Worm (Caenorhabditis elegans) whole organism, young adult: ENCODE results near the gene C40H1.8.

Source experiments
- B0261.1 ChIP-seq: sonication (generic microtip); optimal IDR thresholded peaks from 2 replicates; lab custom pipeline; 2016; ENCODE audit warnings: mild to moderate bottlenecking, missing genetic modification characterization, moderate library complexity, missing compliant biosample characterization
- F52B5.7 ChIP-seq: sonication (generic microtip); optimal IDR thresholded peaks from 2 replicates; lab custom pipeline; 2016; ENCODE audit warnings: mild to moderate bottlenecking, missing genetic modification characterization, missing compliant biosample characterization
- dox-1 ChIP-seq: fragments of 200-800 bp; sonication (Bioruptor generic); IDR thresholded peaks from 2 replicates; pipeline ENCODE4 v1.3.6; 2022; ENCODE audit warnings: missing genetic modification reagents, missing genetic modification characterization, missing compliant biosample characterization
- madf-6 ChIP-seq: fragments of 200-800 bp; sonication (Bioruptor generic); IDR thresholded peaks from 2 replicates; pipeline ENCODE4 v1.3.6; 2022; ENCODE audit warnings: missing genetic modification reagents, missing genetic modification characterization, missing compliant biosample characterization
- snpc-4 ChIP-seq, 5 experiments: fragments of 150-350 bp in 1 of 5; sonication (generic microtip) in 4 of 5; optimal IDR thresholded peaks; 2 replicates each; lab custom pipeline; 2014 to 2018; ENCODE audit warnings: missing genetic modification characterization in 5 of 5, missing biosample characterization in 3 of 5, antibody characterized with exemption in 2 of 5, mild to moderate bottlenecking in 2 of 5, missing compliant biosample characterization in 2 of 5, missing genotype in 2 of 5, moderate library complexity in 2 of 5, missing genetic modification reagents in 1 of 5
- unc-130 ChIP-seq: sonication (generic microtip); optimal IDR thresholded peaks from 2 replicates; lab custom pipeline; 2016; ENCODE audit warnings: missing genetic modification reagents, missing genetic modification characterization, missing compliant biosample characterization

- TF ChIP-seq unc-130 (GFP tag; lab: Kevin White, UChicago) (no peak), B0261.1 (tag; lab: Kevin White, UChicago) (no peak), snpc-4 (GFP tag; optimal IDR thresholded peaks at IDR 0.05; lab: Kevin White, UChicago) (no peak), snpc-4 (tag; optimal IDR thresholded peaks at IDR 0.05; lab: Kevin White, UChicago) (no peak), F52B5.7 (tag; lab: Kevin White, UChicago) (no peak), dox-1 (GFP tag; lab: Robert Waterston, UW) (no peak), madf-6 (GFP tag; lab: Robert Waterston, UW) (no peak)
Observed at ce11 chrIII:9299116-9299515, 15.4 kb upstream of the C40H1.8 start.
